Worm (Caenorhabditis elegans): ENCODE measurements around the gene chil-7.

The chil-7 gene

DNA sequence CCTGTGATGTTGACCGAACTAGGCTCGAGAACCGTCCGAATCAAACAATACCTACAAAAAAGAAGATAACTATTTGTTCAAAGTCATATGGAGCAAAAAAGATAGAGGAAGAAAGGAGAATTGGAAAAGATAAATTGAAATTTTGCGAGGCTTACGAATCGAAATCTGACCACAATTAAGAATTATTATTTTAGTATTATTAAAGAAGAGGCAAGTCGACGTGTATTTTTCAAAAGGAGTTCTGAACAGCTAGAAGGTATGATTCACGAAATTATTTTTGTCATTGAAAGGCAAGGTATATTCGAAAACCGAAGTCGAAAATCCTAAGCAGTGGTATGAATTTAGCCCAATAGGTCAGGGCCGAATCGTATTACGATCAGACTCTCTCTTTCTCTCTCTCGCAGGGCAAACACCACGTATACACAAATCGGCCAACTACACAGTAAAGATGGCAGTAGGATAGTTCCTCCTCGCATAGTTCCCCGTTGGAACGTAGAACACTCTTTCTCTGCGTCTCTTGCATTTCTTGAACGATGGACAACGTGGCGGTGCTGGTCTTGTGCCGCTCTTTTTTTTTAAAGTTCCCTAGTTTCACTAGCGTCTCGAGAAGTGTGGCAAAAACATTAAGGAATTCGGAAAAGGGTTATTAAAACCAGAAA is 20.2 kb upstream of the chil-7 start, which contains the start of gene vgln-1:
Gene vgln-1 (minus strand): TSS at position 51 of the 659 bp plus-strand sequence.
- TF ChIP-seq rnt-1 (tag; optimal IDR thresholded peaks at IDR 0.05) (no peak), elt-2 (tag; optimal IDR thresholded peaks at IDR 0.05) (no peak), odd-2 (tag; optimal IDR thresholded peaks at IDR 0.05) (no peak), zip-5 (tag; optimal IDR thresholded peaks at IDR 0.05) (no peak), dmd-4 (tag; optimal IDR thresholded peaks at IDR 0.05; ENCODE audit: borderline replicate concordance) (no peak), gmeb-2 (tag; optimal IDR thresholded peaks at IDR 0.05) (no peak), unc-55 (GFP tag; optimal IDR thresholded peaks at IDR 0.05) (no peak), fax-1 (tag; optimal IDR thresholded peaks at IDR 0.05) (no peak), Y22D7AL.16 (tag; optimal IDR thresholded peaks at IDR 0.05) (no peak), sdc-2 (tag; optimal IDR thresholded peaks at IDR 0.05) (no peak), K02D7.2 (tag; optimal IDR thresholded peaks at IDR 0.05) (no peak)

DNA sequence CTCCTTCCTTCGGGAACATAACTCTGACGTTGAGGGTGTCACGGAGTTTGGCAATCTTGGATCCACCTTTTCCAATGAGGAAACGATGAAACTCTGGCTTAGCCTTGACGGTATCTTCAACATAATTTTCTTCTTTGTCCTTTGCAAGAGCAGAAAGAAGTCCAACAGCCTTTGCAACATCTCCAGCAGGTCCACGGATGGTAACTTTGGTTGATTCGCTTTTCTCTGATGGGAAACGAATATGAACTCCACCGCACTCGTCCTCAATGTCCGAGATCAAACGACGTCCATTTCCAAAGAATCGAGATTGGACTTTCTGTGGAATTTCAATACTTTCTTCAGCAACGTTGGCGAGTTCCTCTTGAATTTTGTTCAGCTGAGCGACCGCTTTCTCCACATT is 17.6 kb upstream of the chil-7 start:
- no peak for TF ChIP-seq hlh-6 (tag; optimal IDR thresholded peaks at IDR 0.05)
- no peak for TF ChIP-seq madf-2 (tag; optimal IDR thresholded peaks at IDR 0.05)

DNA sequence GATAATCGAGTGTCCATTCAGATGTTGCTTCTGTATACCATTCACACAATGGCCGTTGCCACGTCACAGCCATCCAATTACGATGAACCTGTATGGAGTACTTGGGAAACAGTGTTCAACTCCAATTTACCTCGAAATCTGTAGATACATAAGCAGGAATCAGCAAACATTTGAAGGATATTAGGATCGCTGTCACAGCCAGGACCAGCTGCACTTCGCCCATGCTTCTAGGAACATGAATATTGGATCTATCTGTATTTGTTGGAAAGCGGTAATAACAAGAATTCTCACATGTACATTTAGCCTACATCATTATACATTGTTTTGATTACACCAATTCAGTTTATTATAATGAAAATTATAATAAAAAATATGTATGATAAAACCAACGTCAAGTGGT is 15.2 kb upstream of the chil-7 start, which contains the start of gene algn-8:
Gene algn-8 (minus strand): TSS at position 227 of the 400 bp plus-strand sequence.
- TF ChIP-seq ttx-3 (tag; optimal IDR thresholded peaks at IDR 0.05) (no peak), pros-1 (tag; optimal IDR thresholded peaks at IDR 0.05) (no peak), ceh-14 (tag; optimal IDR thresholded peaks at IDR 0.05) (no peak), syd-9 (tag; optimal IDR thresholded peaks at IDR 0.05) (no peak), ref-2 (tag; optimal IDR thresholded peaks at IDR 0.05) (no peak), ceh-34 (tag; optimal IDR thresholded peaks at IDR 0.05) (no peak), pha-2 (tag; optimal IDR thresholded peaks at IDR 0.05) (no peak), tbx-7 (tag; optimal IDR thresholded peaks at IDR 0.05) (no peak), ceh-22 (tag; optimal IDR thresholded peaks at IDR 0.05) (no peak), npax-4 (tag; optimal IDR thresholded peaks at IDR 0.05) (no peak), F13H6.1 (tag; optimal IDR thresholded peaks at IDR 0.05) (no peak), pat-9 (tag; optimal IDR thresholded peaks at IDR 0.05) (no peak)

DNA sequence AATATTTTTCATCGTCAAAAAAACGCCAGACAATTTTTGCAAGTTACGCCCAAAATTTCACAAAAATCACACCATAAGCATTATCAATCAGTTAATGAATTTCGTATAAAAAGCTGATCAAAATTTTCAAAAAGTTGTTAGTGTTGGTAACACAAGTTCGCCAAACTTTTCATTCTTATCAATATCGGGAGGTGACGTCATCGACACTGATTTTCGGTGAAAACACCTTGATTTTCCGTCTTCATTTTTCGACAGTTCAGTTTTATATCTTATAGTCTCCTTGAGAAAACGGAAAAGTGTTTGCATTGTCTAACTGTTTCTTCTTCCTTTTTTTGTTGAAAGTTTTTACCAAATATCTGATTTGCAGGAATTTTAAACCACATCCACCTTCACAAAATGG is 9.9 kb upstream of the chil-7 start, which contains the start of gene C08H9.15:
Gene C08H9.15 (plus strand): TSS at position 368 of the 400 bp plus-strand sequence.
- no peak for TF ChIP-seq K09A11.1 (tag; optimal IDR thresholded peaks at IDR 0.05; ENCODE audit: insufficient read depth)
- no peak for TF ChIP-seq eyg-1 (tag; optimal IDR thresholded peaks at IDR 0.05)
- TF ChIP-seq unc-3 (GFP tag; conservative IDR thresholded peaks at IDR 0.05), result no peak
- no peak for TF ChIP-seq unc-3 (tag; optimal IDR thresholded peaks at IDR 0.05)
- no peak for TF ChIP-seq ceh-48 (tag; optimal IDR thresholded peaks at IDR 0.05)
- TF ChIP-seq mec-3 (tag; optimal IDR thresholded peaks at IDR 0.05; ENCODE audit: borderline replicate concordance), result no peak
- TF ChIP-seq pros-1 (tag; optimal IDR thresholded peaks at IDR 0.05), result no peak
- no peak for TF ChIP-seq ahr-1 (tag; optimal IDR thresholded peaks at IDR 0.05)
- no peak for TF ChIP-seq tbx-2 (tag; optimal IDR thresholded peaks at IDR 0.05)
- no peak for TF ChIP-seq hlh-13 (GFP tag; optimal IDR thresholded peaks at IDR 0.05)
- TF ChIP-seq unc-42 (tag; optimal IDR thresholded peaks at IDR 0.05), result no peak
- TF ChIP-seq unc-55 (GFP tag; optimal IDR thresholded peaks at IDR 0.05), result no peak
- TF ChIP-seq ceh-14 (tag; optimal IDR thresholded peaks at IDR 0.05), result no peak
- no peak for TF ChIP-seq hlh-15 (tag; optimal IDR thresholded peaks at IDR 0.05)
- TF ChIP-seq lin-11 (tag; optimal IDR thresholded peaks at IDR 0.05), result no peak
- no peak for TF ChIP-seq nfya-1 (tag; optimal IDR thresholded peaks at IDR 0.05)
- TF ChIP-seq ceh-6 (GFP tag; optimal IDR thresholded peaks at IDR 0.05), result no peak
